Worm (Caenorhabditis elegans) whole organism, L2 larva: Measurements from ENCODE around the gene T10B9.9.

Source experiments
- C34F6.9 ChIP-seq: fragments of 150-350 bp; optimal IDR thresholded peaks from 2 replicates; lab custom pipeline; 2014; ENCODE audit warnings: missing biosample characterization, missing genetic modification characterization
- F13H6.1 ChIP-seq: sonication (generic microtip); optimal IDR thresholded peaks from 2 replicates; lab custom pipeline; 2016; ENCODE audit warnings: missing genetic modification characterization, missing compliant biosample characterization
- R02D3.7 ChIP-seq: fragments of 150-350 bp; optimal IDR thresholded peaks from 2 replicates; lab custom pipeline; 2014; ENCODE audit warnings: missing biosample characterization, missing genetic modification characterization
- aly-2 ChIP-seq: fragments of 150-350 bp; optimal IDR thresholded peaks from 2 replicates; lab custom pipeline; 2014; ENCODE audit warnings: missing biosample characterization, missing genetic modification characterization
- ama-1 ChIP-seq: fragments of 150-350 bp; optimal IDR thresholded peaks from 2 replicates; lab custom pipeline; 2018; ENCODE audit warnings: inconsistent platforms
- blmp-1 ChIP-seq: sonication (generic microtip); optimal IDR thresholded peaks from 2 replicates; lab custom pipeline; 2017; ENCODE audit warnings: missing genetic modification characterization, mild to moderate bottlenecking, missing compliant biosample characterization, antibody characterized with exemption, moderate library complexity; ENCODE audit not compliant: insufficient read depth
- ceh-16 ChIP-seq: fragments of 150-350 bp; optimal IDR thresholded peaks from 2 replicates; lab custom pipeline; 2014; ENCODE audit warnings: missing biosample characterization, missing genetic modification characterization
- ceh-82 ChIP-seq: fragments of 150-350 bp; optimal IDR thresholded peaks from 2 replicates; lab custom pipeline; 2014; ENCODE audit warnings: missing biosample characterization, missing genetic modification characterization
- crh-2 ChIP-seq: sonication (generic microtip); optimal IDR thresholded peaks from 2 replicates; lab custom pipeline; 2017; ENCODE audit warnings: missing biosample characterization, missing genetic modification characterization
- dmd-4 ChIP-seq: sonication (generic microtip); optimal IDR thresholded peaks from 2 replicates; lab custom pipeline; 2017; ENCODE audit warnings: missing biosample characterization, missing genetic modification characterization
- egl-27 ChIP-seq: sonication (generic microtip); optimal IDR thresholded peaks from 3 replicates; lab custom pipeline; 2017; ENCODE audit warnings: missing biosample characterization, missing genetic modification reagents, missing genetic modification characterization
- elt-1 ChIP-seq: fragments of 150-350 bp; optimal IDR thresholded peaks from 2 replicates; lab custom pipeline; 2014; ENCODE audit warnings: missing biosample characterization, missing genetic modification characterization
- elt-3 ChIP-seq: sonication (generic microtip); optimal IDR thresholded peaks from 2 replicates; lab custom pipeline; 2017; ENCODE audit warnings: missing biosample characterization, missing genetic modification characterization
- fos-1 ChIP-seq: fragments of 150-350 bp; optimal IDR thresholded peaks from 2 replicates; lab custom pipeline; 2014; ENCODE audit warnings: missing biosample characterization, missing genetic modification characterization
- gmeb-1 ChIP-seq: fragments of 150-350 bp; optimal IDR thresholded peaks from 2 replicates; lab custom pipeline; 2014; ENCODE audit warnings: missing biosample characterization, missing genetic modification characterization
- lin-11 ChIP-seq: fragments of 150-350 bp; sonication (generic microtip); optimal IDR thresholded peaks from 2 replicates; lab custom pipeline; 2014; ENCODE audit warnings: missing biosample characterization, missing genetic modification characterization, inconsistent platforms, mixed read lengths
- lin-13 ChIP-seq: fragments of 150-350 bp; optimal IDR thresholded peaks from 2 replicates; lab custom pipeline; 2014; ENCODE audit warnings: missing biosample characterization, missing genetic modification reagents, missing genetic modification characterization
- lin-39 ChIP-seq: fragments of 150-350 bp; optimal IDR thresholded peaks from 2 replicates; lab custom pipeline; 2014; ENCODE audit warnings: missing biosample characterization, missing genetic modification reagents, missing genetic modification characterization
- lsy-2 ChIP-seq, 2 experiments: fragments of 150-350 bp in 1 of 2; sonication (generic microtip) in 1 of 2; optimal IDR thresholded peaks; 2 replicates each; lab custom pipeline; 2014 to 2017; ENCODE audit warnings: missing biosample characterization in 2 of 2, missing genetic modification characterization in 2 of 2
- mab-5 ChIP-seq: fragments of 150-350 bp; optimal IDR thresholded peaks from 2 replicates; lab custom pipeline; 2014; ENCODE audit warnings: missing biosample characterization, missing genetic modification characterization
- mdl-1 ChIP-seq, 2 experiments: fragments of 150-350 bp in 1 of 2; sonication (generic microtip) in 1 of 2; optimal IDR thresholded peaks; 2 replicates each; lab custom pipeline; 2017; ENCODE audit warnings: missing biosample characterization in 2 of 2, missing genetic modification characterization in 2 of 2
- nhr-10 ChIP-seq: sonication (generic microtip); optimal IDR thresholded peaks from 2 replicates; lab custom pipeline; 2017; ENCODE audit warnings: missing biosample characterization, missing genetic modification characterization
- nhr-11 ChIP-seq: fragments of 150-350 bp; optimal IDR thresholded peaks from 2 replicates; lab custom pipeline; 2014; ENCODE audit warnings: missing biosample characterization, missing genetic modification characterization
- nhr-12 ChIP-seq: fragments of 150-350 bp; optimal IDR thresholded peaks from 2 replicates; lab custom pipeline; 2014; ENCODE audit warnings: missing biosample characterization, missing genetic modification characterization
- nhr-21 ChIP-seq: fragments of 150-350 bp; optimal IDR thresholded peaks from 2 replicates; lab custom pipeline; 2014; ENCODE audit warnings: missing biosample characterization, missing genetic modification characterization
- nhr-23 ChIP-seq: fragments of 150-350 bp; optimal IDR thresholded peaks from 2 replicates; lab custom pipeline; 2014; ENCODE audit warnings: missing biosample characterization, missing genetic modification reagents, missing genetic modification characterization
- nhr-237 ChIP-seq: fragments of 150-350 bp; optimal IDR thresholded peaks from 2 replicates; lab custom pipeline; 2014; ENCODE audit warnings: missing biosample characterization, missing genetic modification characterization
- nhr-25 ChIP-seq: fragments of 150-350 bp; sonication (generic microtip); optimal IDR thresholded peaks from 3 replicates; lab custom pipeline; 2014; ENCODE audit warnings: missing biosample characterization, missing genetic modification characterization
- nhr-77 ChIP-seq: fragments of 150-350 bp; optimal IDR thresholded peaks from 2 replicates; lab custom pipeline; 2014; ENCODE audit warnings: missing biosample characterization, missing genetic modification characterization
- peb-1 ChIP-seq: fragments of 150-350 bp; optimal IDR thresholded peaks from 2 replicates; lab custom pipeline; 2014; ENCODE audit warnings: missing biosample characterization, missing genetic modification characterization
- sem-4 ChIP-seq: fragments of 150-350 bp; optimal IDR thresholded peaks from 2 replicates; lab custom pipeline; 2014; ENCODE audit warnings: missing biosample characterization, missing genetic modification reagents, missing genetic modification characterization
- skn-1 ChIP-seq: sonication (generic microtip); optimal IDR thresholded peaks from 2 replicates; lab custom pipeline; 2017; ENCODE audit warnings: missing biosample characterization, missing genetic modification characterization
- sma-3 ChIP-seq: sonication (generic microtip); optimal IDR thresholded peaks from 2 replicates; lab custom pipeline; 2016; ENCODE audit warnings: missing genetic modification reagents, missing genetic modification characterization, missing compliant biosample characterization
- sma-9 ChIP-seq, 2 experiments: fragments of 150-350 bp in 1 of 2; sonication (generic microtip) in 1 of 2; optimal IDR thresholded peaks; 2 replicates each; lab custom pipeline; 2014 to 2016; ENCODE audit warnings: missing genetic modification characterization in 2 of 2, mild to moderate bottlenecking in 1 of 2, missing biosample characterization in 1 of 2, missing compliant biosample characterization in 1 of 2, missing genetic modification reagents in 1 of 2, moderate library complexity in 1 of 2
- snpc-4 ChIP-seq: fragments of 150-350 bp; optimal IDR thresholded peaks from 2 replicates; lab custom pipeline; 2014; ENCODE audit warnings: missing biosample characterization, missing genetic modification characterization
- unc-55 ChIP-seq: fragments of 150-350 bp; sonication (generic microtip); optimal IDR thresholded peaks from 3 replicates; lab custom pipeline; 2014; ENCODE audit warnings: missing biosample characterization, missing genetic modification reagents, missing genetic modification characterization
- unc-62 ChIP-seq: fragments of 150-350 bp; optimal IDR thresholded peaks from 2 replicates; lab custom pipeline; 2014; ENCODE audit warnings: missing biosample characterization, missing genetic modification reagents, missing genetic modification characterization
- ztf-11 ChIP-seq: sonication (generic microtip); optimal IDR thresholded peaks from 2 replicates; lab custom pipeline; 2017; ENCODE audit warnings: missing biosample characterization, missing genetic modification characterization

T10B9.9 gene

DNA sequence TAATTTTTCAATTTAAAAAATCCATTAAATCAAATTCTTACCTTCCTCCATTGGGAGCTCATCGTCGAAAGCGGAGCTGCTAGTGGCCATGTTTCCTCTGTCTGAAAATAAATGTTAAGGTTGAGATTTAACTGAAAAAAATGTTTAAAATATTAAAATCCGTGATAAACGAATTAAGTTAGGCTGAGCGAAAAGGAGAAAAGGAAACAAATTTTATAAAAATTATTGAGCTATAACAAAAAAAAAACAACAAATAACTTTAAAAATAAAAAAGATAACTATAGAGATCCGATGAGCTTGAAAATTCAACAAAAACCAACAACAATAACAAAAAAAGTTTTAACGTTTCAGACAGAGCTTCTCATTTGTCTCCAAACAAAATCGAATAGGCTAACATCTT lies 32.9 kb downstream of the T10B9.9 start, which contains the start of gene pno-1:
TSS of gene pno-1 (minus strand) at position 101 of the 400 bp plus-strand sequence.
- TF ChIP-seq R02D3.7, result no peak
- TF ChIP-seq peb-1 (tag; lab: Kevin White, UChicago), result no peak
- TF ChIP-seq blmp-1 (tag; lab: Kevin White, UChicago), result no peak
- no peak for TF ChIP-seq nhr-11 (tag; lab: Kevin White, UChicago)
- TF ChIP-seq elt-3 (tag; lab: Kevin White, UChicago), result no peak
- TF ChIP-seq mab-5, result no peak
- TF ChIP-seq, all 48 proteins: peak for 0

DNA sequence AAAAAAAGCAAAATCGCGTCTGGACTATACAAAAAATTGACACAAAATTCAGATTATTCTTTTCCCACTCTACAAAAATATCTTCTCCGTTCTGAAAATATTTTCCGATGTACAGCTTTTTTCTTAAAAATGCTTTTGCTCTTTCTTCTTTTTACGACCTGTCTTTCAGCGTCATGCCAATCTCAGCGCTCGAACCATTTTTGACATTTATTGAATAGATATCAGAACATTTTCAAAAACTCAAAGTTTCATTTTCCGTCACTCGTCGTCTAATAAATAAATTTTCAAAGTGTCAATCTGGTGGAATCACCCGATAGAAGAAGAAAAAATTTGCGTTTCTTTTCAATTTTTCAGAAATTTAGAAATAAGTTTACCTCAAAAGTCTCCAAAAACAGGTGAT lies 34.3 kb downstream of the T10B9.9 start:
- TF ChIP-seq dmd-4 (tag; lab: Kevin White, UChicago), result no peak
- TF ChIP-seq lin-39 (tag; lab: Kevin White, UChicago), result no peak
- TF ChIP-seq C34F6.9 (tag; lab: Kevin White, UChicago), result no peak
- no peak for TF ChIP-seq elt-1 (tag; lab: Kevin White, UChicago)
- TF ChIP-seq sma-9 (GFP tag; optimal IDR thresholded peaks at IDR 0.05; lab: Kevin White, UChicago), result no peak
- TF ChIP-seq sma-9 (tag; optimal IDR thresholded peaks at IDR 0.05; lab: Kevin White, UChicago), result no peak
- no peak for TF ChIP-seq peb-1 (tag; lab: Kevin White, UChicago)
- no peak for TF ChIP-seq sem-4 (tag; lab: Kevin White, UChicago)
- no peak for TF ChIP-seq ceh-82 (tag; lab: Kevin White, UChicago)

DNA sequence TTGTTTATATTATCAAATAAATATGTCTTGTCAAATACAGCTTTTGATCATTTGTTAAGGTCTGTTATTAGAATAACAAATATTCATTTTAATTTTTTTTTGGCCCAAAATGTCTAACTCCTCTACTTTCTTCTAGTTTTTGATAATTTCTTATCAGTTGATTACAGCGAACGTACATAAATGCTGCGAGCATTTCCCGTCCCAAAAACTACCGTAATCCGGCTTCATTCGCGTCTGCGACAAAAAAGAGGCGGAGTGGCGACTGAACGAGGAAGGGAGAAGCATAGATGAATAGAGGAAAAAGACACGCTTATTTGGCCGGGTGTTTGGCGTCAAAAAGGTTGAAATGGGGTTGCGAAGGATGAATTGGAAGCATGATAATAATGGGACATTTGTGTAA lies 35.1 kb downstream of the T10B9.9 start:
- TF ChIP-seq nhr-12 (tag; lab: Kevin White, UChicago), result no peak
- TF ChIP-seq fos-1 (tag; lab: Kevin White, UChicago), result peak; percentile 39
- no peak for TF ChIP-seq ceh-16 (tag; lab: Kevin White, UChicago)
- peak; percentile 42 for TF ChIP-seq crh-2
- TF ChIP-seq egl-27 (tag; lab: Kevin White, UChicago), result no peak
- TF ChIP-seq sma-9 (GFP tag; optimal IDR thresholded peaks at IDR 0.05; lab: Kevin White, UChicago), result peak; percentile 10
- TF ChIP-seq sma-9 (tag; optimal IDR thresholded peaks at IDR 0.05; lab: Kevin White, UChicago), result no peak
- TF ChIP-seq mdl-1 (tag; optimal IDR thresholded peaks at IDR 0.05; lab: Kevin White, UChicago), result no peak
- TF ChIP-seq F13H6.1, result no peak
- TF ChIP-seq aly-2 (tag; lab: Kevin White, UChicago), result no peak
- peak in 1 of 2 experiments; percentile 53 for TF ChIP-seq lsy-2 (tag; optimal IDR thresholded peaks at IDR 0.05; lab: Kevin White, UChicago)
- TF ChIP-seq elt-1 (tag; lab: Kevin White, UChicago), result no peak

DNA sequence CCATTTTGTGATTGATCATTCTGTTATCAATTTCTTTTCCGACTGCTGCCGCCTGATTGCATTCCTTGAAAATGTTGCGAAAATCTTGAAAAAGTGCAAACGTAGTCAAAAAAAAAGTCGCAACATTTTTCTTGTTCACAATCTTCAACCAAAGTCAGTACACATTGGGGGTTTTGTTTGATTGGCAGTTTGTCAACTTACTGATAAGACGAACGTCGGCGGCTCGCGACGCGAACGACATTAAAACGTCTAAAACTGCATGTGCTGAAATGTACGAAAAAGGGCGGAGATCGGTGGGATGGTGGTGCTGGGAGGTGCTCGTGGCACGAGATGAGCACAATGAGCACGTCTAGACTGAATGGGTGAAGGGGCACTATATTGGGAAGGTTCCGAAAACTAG lies 36.9 kb downstream of the T10B9.9 start:
- no peak for TF ChIP-seq nhr-21 (tag; lab: Kevin White, UChicago)
- no peak for TF ChIP-seq C34F6.9 (tag; lab: Kevin White, UChicago)
- no peak for TF ChIP-seq ama-1
- no peak for TF ChIP-seq sem-4 (tag; lab: Kevin White, UChicago)
- no peak for TF ChIP-seq unc-55 (GFP tag; lab: Kevin White, UChicago)
- no peak for TF ChIP-seq nhr-12 (tag; lab: Kevin White, UChicago)
- no peak for TF ChIP-seq skn-1
- no peak for TF ChIP-seq gmeb-1 (tag; lab: Kevin White, UChicago)
- TF ChIP-seq crh-2, result peak; percentile 36
- TF ChIP-seq nhr-10, result no peak
- TF ChIP-seq lin-11, result no peak
- TF ChIP-seq nhr-77 (tag; lab: Kevin White, UChicago), result no peak
- TF ChIP-seq mab-5, result no peak
- no peak for TF ChIP-seq snpc-4 (tag; lab: Kevin White, UChicago)
- no peak for TF ChIP-seq sma-9 (GFP tag; optimal IDR thresholded peaks at IDR 0.05; lab: Kevin White, UChicago)
- no peak for TF ChIP-seq sma-9 (tag; optimal IDR thresholded peaks at IDR 0.05; lab: Kevin White, UChicago)
- no peak for TF ChIP-seq ztf-11 (tag; lab: Kevin White, UChicago)
- TF ChIP-seq F13H6.1, result peak; percentile 37
- TF ChIP-seq sma-3, result no peak
- TF ChIP-seq egl-27 (tag; lab: Kevin White, UChicago), result no peak
- TF ChIP-seq fos-1 (tag; lab: Kevin White, UChicago), result peak; percentile 81
- no peak for TF ChIP-seq lsy-2 (tag; optimal IDR thresholded peaks at IDR 0.05; lab: Kevin White, UChicago)

DNA sequence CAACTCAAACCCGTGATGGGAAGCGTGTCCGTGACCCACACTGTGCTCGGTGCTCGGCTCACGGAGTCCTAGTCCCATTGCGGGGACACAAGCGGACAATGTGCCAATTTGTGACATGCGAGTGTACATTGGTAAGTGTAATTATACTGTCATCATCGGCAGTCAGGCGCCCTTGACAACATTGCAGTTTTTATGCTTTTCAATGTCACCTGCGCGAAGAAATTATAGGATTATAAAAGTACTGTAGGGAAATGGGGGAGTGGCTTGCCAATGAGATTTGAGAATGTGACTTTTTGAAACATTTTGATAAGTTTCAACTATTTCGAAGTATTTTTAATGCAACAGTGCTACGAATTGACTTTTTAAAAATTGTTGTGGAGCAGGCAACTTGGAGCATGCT lies 39.9 kb downstream of the T10B9.9 start:
- TF ChIP-seq snpc-4 (tag; lab: Kevin White, UChicago), result no peak
- no peak for TF ChIP-seq peb-1 (tag; lab: Kevin White, UChicago)
- no peak for TF ChIP-seq F13H6.1
- TF ChIP-seq crh-2, result no peak
- no peak for TF ChIP-seq nhr-21 (tag; lab: Kevin White, UChicago)
- no peak for TF ChIP-seq nhr-23 (tag; lab: Kevin White, UChicago)
- TF ChIP-seq unc-62 (GFP tag; lab: Kevin White, UChicago), result no peak
- no peak for TF ChIP-seq ceh-16 (tag; lab: Kevin White, UChicago)
- no peak for TF ChIP-seq nhr-25 (tag; lab: Kevin White, UChicago)
- no peak for TF ChIP-seq lin-13
- no peak for TF ChIP-seq nhr-237 (tag; lab: Kevin White, UChicago)
- no peak for TF ChIP-seq mab-5
- TF ChIP-seq elt-3 (tag; lab: Kevin White, UChicago), result no peak
